Fruit fly (Drosophila melanogaster) whole organism, embryonic: Measurements from ENCODE around the gene Tsp2A.
A peak's percentile ranks its signal among the peaks of the same experiment; 100 is the strongest.

Experiments
- ATbp ChIP-seq: fragments of 200-800 bp; sonication (Bioruptor generic); optimal IDR thresholded peaks from 2 replicates; lab custom pipeline; 2017; ENCODE audit warnings: missing biosample characterization, mild to moderate bottlenecking, missing genetic modification characterization, missing genetic modification reagents
- Abd-B ChIP-seq: fragments of 200-800 bp; sonication (Bioruptor generic); optimal IDR thresholded peaks from 2 replicates; lab custom pipeline; 2018; ENCODE audit warnings: missing biosample characterization, mild to moderate bottlenecking, missing genetic modification characterization, moderate library complexity
- Bdp1 ChIP-seq: fragments of 200-800 bp; sonication (Bioruptor generic); optimal IDR thresholded peaks from 3 replicates; lab custom pipeline; 2016; ENCODE audit warnings: missing biosample characterization, missing genetic modification characterization
- Blimp-1 ChIP-seq: fragments of 200-800 bp; sonication (Bioruptor generic); optimal IDR thresholded peaks from 3 replicates; lab custom pipeline; 2018; ENCODE audit warnings: missing biosample characterization, missing genetic modification characterization, mild to moderate bottlenecking, moderate library complexity, missing genetic modification reagents
- C15 ChIP-seq: fragments of 200-800 bp; sonication (Bioruptor generic); IDR thresholded peaks from 3 replicates; pipeline ENCODE4 v1.3.6; 2022; ENCODE audit warnings: missing biosample characterization, missing genetic modification characterization
- CG10274 ChIP-seq: fragments of 200-800 bp; sonication (Bioruptor generic); optimal IDR thresholded peaks from 3 replicates; lab custom pipeline; 2017; ENCODE audit warnings: missing biosample characterization, mild to moderate bottlenecking, missing genetic modification characterization
- CG12236 ChIP-seq: fragments of 200-800 bp; sonication (Bioruptor generic); optimal IDR thresholded peaks from 2 replicates; lab custom pipeline; 2016; ENCODE audit warnings: missing biosample characterization, missing genetic modification characterization
- CG14965 ChIP-seq: fragments of 200-800 bp; sonication (Bioruptor generic); optimal IDR thresholded peaks from 2 replicates; lab custom pipeline; 2016; ENCODE audit warnings: missing biosample characterization, missing genetic modification characterization, borderline replicate concordance
- CG17361 ChIP-seq: fragments of 200-800 bp; sonication (Bioruptor generic); IDR thresholded peaks from 3 replicates; pipeline ENCODE4 v1.3.6; 2022; ENCODE audit warnings: missing biosample characterization, missing genetic modification characterization
- CG17912 ChIP-seq: fragments of 200-800 bp; sonication (Bioruptor generic); optimal IDR thresholded peaks from 2 replicates; lab custom pipeline; 2018; ENCODE audit warnings: missing biosample characterization, mild to moderate bottlenecking, missing genetic modification characterization
- CG2116 ChIP-seq: fragments of 200-800 bp; sonication (Bioruptor generic); optimal IDR thresholded peaks from 3 replicates; lab custom pipeline; 2018; ENCODE audit warnings: missing biosample characterization, mild to moderate bottlenecking, missing genetic modification characterization
- CG2889 ChIP-seq: fragments of 200-800 bp; sonication (Bioruptor generic); IDR thresholded peaks from 3 replicates; pipeline ENCODE4 v1.3.6; 2022; ENCODE audit warnings: missing biosample characterization, missing genetic modification characterization
- CG30403 ChIP-seq: fragments of 200-800 bp; sonication (Bioruptor generic); optimal IDR thresholded peaks from 3 replicates; lab custom pipeline; 2016; ENCODE audit warnings: missing biosample characterization, missing genetic modification characterization
- CG3163 ChIP-seq: fragments of 200-800 bp; sonication (Bioruptor generic); optimal IDR thresholded peaks from 3 replicates; lab custom pipeline; 2016; ENCODE audit warnings: missing biosample characterization, missing genetic modification characterization
- CG3407 ChIP-seq: fragments of 200-800 bp; sonication (Bioruptor generic); optimal IDR thresholded peaks from 2 replicates; lab custom pipeline; 2018; ENCODE audit warnings: missing biosample characterization, mild to moderate bottlenecking, missing genetic modification characterization
- CG34376 ChIP-seq: fragments of 200-800 bp; sonication (Bioruptor generic); optimal IDR thresholded peaks from 2 replicates; lab custom pipeline; 2018; ENCODE audit warnings: missing biosample characterization, mild to moderate bottlenecking, missing genetic modification characterization
- CG4328 ChIP-seq: fragments of 200-800 bp; sonication (Bioruptor generic); optimal IDR thresholded peaks from 3 replicates; lab custom pipeline; 2017; ENCODE audit warnings: missing biosample characterization, missing genetic modification reagents, missing genetic modification characterization
- CG4404 ChIP-seq: fragments of 200-800 bp; sonication (Bioruptor generic); IDR thresholded peaks from 2 replicates; pipeline ENCODE4 v1.3.6; 2022; ENCODE audit warnings: missing biosample characterization, missing genetic modification characterization
- CG7357 ChIP-seq: fragments of 200-800 bp; sonication (Bioruptor generic); IDR thresholded peaks from 3 replicates; pipeline ENCODE4 v1.3.6; 2022; ENCODE audit warnings: missing biosample characterization, missing genetic modification characterization
- CG7928 ChIP-seq: fragments of 200-800 bp; sonication (Bioruptor generic); optimal IDR thresholded peaks from 2 replicates; lab custom pipeline; 2017; ENCODE audit warnings: missing biosample characterization, mild to moderate bottlenecking, missing genetic modification characterization
- D19B ChIP-seq: fragments of 200-800 bp; sonication (Bioruptor generic); optimal IDR thresholded peaks from 2 replicates; lab custom pipeline; 2017; ENCODE audit warnings: missing biosample characterization, mild to moderate bottlenecking, missing genetic modification characterization
- Doc2 ChIP-seq: fragments of 200-800 bp; sonication (Bioruptor generic); IDR thresholded peaks from 2 replicates; pipeline ENCODE4 v1.3.6; 2022; ENCODE audit warnings: missing biosample characterization, missing genetic modification characterization
- Doc3 ChIP-seq: fragments of 200-800 bp; sonication (Bioruptor generic); IDR thresholded peaks from 3 replicates; pipeline ENCODE4 v1.3.6; 2022; ENCODE audit warnings: missing biosample characterization, missing genetic modification characterization; ENCODE audit not compliant: partially characterized antibody
- Dp ChIP-seq: fragments of 200-800 bp; sonication (Bioruptor generic); optimal IDR thresholded peaks from 2 replicates; lab custom pipeline; 2018; ENCODE audit warnings: missing biosample characterization, mild to moderate bottlenecking, missing genetic modification characterization, moderate library complexity
- Dref ChIP-seq: fragments of 200-800 bp; sonication (Bioruptor generic); IDR thresholded peaks from 2 replicates; pipeline ENCODE4 v1.3.6; 2022; ENCODE audit warnings: missing biosample characterization, missing genetic modification characterization
- Drgx ChIP-seq: fragments of 200-800 bp; sonication (Bioruptor generic); IDR thresholded peaks from 2 replicates; pipeline ENCODE4 v1.3.6; 2022; ENCODE audit warnings: missing biosample characterization, missing genetic modification characterization
- GATAe ChIP-seq: fragments of 200-800 bp; sonication (Bioruptor generic); conservative IDR thresholded peaks from 2 replicates; pipeline ENCODE4 v1.3.6; 2022; ENCODE audit warnings: missing biosample characterization, missing genetic modification characterization
- H2.0 ChIP-seq: fragments of 200-800 bp; sonication (Bioruptor generic); IDR thresholded peaks from 2 replicates; pipeline ENCODE4 v1.3.6; 2022; ENCODE audit warnings: missing biosample characterization, missing genetic modification characterization
- HLH4C ChIP-seq: fragments of 200-800 bp; sonication (Bioruptor generic); IDR thresholded peaks from 3 replicates; pipeline ENCODE4 v1.3.6; 2022; ENCODE audit warnings: missing biosample characterization, missing genetic modification characterization; ENCODE audit not compliant: partially characterized antibody
- Mes4 ChIP-seq: fragments of 200-800 bp; sonication (Bioruptor generic); optimal IDR thresholded peaks from 2 replicates; lab custom pipeline; 2016; ENCODE audit warnings: missing biosample characterization, missing genetic modification characterization
- Nf-YC ChIP-seq: fragments of 200-800 bp; optimal IDR thresholded peaks from 3 replicates; lab custom pipeline; 2019; ENCODE audit warnings: missing biosample characterization, mild to moderate bottlenecking, missing genetic modification characterization, moderate library complexity
- Opbp ChIP-seq: fragments of 200-800 bp; sonication (Bioruptor generic); IDR thresholded peaks from 3 replicates; pipeline ENCODE4 v1.3.6; 2022; ENCODE audit warnings: missing biosample characterization, missing genetic modification characterization; ENCODE audit not compliant: partially characterized antibody
- Sox100B ChIP-seq: fragments of 200-800 bp; sonication (Bioruptor generic); optimal IDR thresholded peaks from 3 replicates; lab custom pipeline; 2018; ENCODE audit warnings: missing biosample characterization, mild to moderate bottlenecking, missing genetic modification characterization
- cg ChIP-seq: fragments of 200-800 bp; sonication (Bioruptor generic); optimal IDR thresholded peaks from 3 replicates; lab custom pipeline; 2019; ENCODE audit warnings: missing biosample characterization, mild to moderate bottlenecking, missing genetic modification characterization, moderate library complexity
- corto ChIP-seq: fragments of 200-800 bp; sonication (Bioruptor generic); optimal IDR thresholded peaks from 2 replicates; lab custom pipeline; 2016; ENCODE audit warnings: missing biosample characterization, mild to moderate bottlenecking, missing genetic modification characterization, moderate library complexity
- gcm2 ChIP-seq: fragments of 200-800 bp; sonication (Bioruptor generic); optimal IDR thresholded peaks from 2 replicates; lab custom pipeline; 2016; ENCODE audit warnings: missing biosample characterization, missing genetic modification characterization
- hb ChIP-seq: fragments of 200-800 bp; sonication (Bioruptor generic); IDR thresholded peaks from 3 replicates; pipeline ENCODE4 v1.3.6; 2022; ENCODE audit warnings: missing biosample characterization, missing genetic modification characterization; ENCODE audit not compliant: partially characterized antibody
- hbn ChIP-seq: fragments of 200-800 bp; sonication (Bioruptor generic); IDR thresholded peaks from 2 replicates; pipeline ENCODE4 v1.3.6; 2022; ENCODE audit warnings: missing biosample characterization, missing genetic modification characterization; ENCODE audit not compliant: partially characterized antibody
- lola ChIP-seq, 3 experiments: fragments of >200 bp in 2 of 3; fragments of 200-800 bp in 1 of 3; sonication (Bioruptor generic) in 1 of 3; optimal IDR thresholded peaks; 2 replicates each; lab custom pipeline; 2017 to 2019; ENCODE audit warnings: missing biosample characterization in 3 of 3, missing genetic modification characterization in 3 of 3, mild to moderate bottlenecking in 1 of 3, moderate library complexity in 1 of 3
- odd ChIP-seq: fragments of 200-800 bp; sonication (Bioruptor generic); optimal IDR thresholded peaks from 2 replicates; lab custom pipeline; 2017; ENCODE audit warnings: missing biosample characterization, mild to moderate bottlenecking, missing genetic modification characterization
- pho ChIP-seq: fragments of 200-800 bp; sonication (Bioruptor generic); optimal IDR thresholded peaks from 2 replicates; lab custom pipeline; 2016; ENCODE audit warnings: missing biosample characterization, missing genetic modification characterization
- phol ChIP-seq: fragments of 200-800 bp; sonication (Bioruptor generic); optimal IDR thresholded peaks from 3 replicates; lab custom pipeline; 2018; ENCODE audit warnings: missing biosample characterization, mild to moderate bottlenecking, missing genetic modification characterization, moderate library complexity
- scrt ChIP-seq: fragments of 200-800 bp; sonication (Bioruptor generic); optimal IDR thresholded peaks from 2 replicates; lab custom pipeline; 2018; ENCODE audit warnings: missing biosample characterization, mild to moderate bottlenecking, missing genetic modification characterization, moderate library complexity
- sima ChIP-seq: fragments of 200-800 bp; sonication (Bioruptor generic); optimal IDR thresholded peaks from 2 replicates; lab custom pipeline; 2016; ENCODE audit warnings: missing biosample characterization, missing genetic modification characterization
- sqz ChIP-seq: fragments of 200-800 bp; sonication (Bioruptor generic); optimal IDR thresholded peaks from 3 replicates; lab custom pipeline; 2018; ENCODE audit warnings: missing biosample characterization, mild to moderate bottlenecking, missing genetic modification characterization
- ssp ChIP-seq: fragments of 200-800 bp; sonication (Bioruptor generic); IDR thresholded peaks from 2 replicates; pipeline ENCODE4 v1.3.6; 2022; ENCODE audit warnings: missing biosample characterization, missing genetic modification characterization
- toy ChIP-seq: fragments of 200-800 bp; sonication (Bioruptor generic); IDR thresholded peaks from 2 replicates; pipeline ENCODE4 v1.3.6; 2022; ENCODE audit warnings: missing biosample characterization, missing genetic modification characterization
- trh ChIP-seq: fragments of 200-800 bp; sonication (Bioruptor generic); optimal IDR thresholded peaks from 2 replicates; lab custom pipeline; 2016; ENCODE audit warnings: missing biosample characterization, missing genetic modification characterization
- unc-4 ChIP-seq: fragments of 200-800 bp; sonication (Bioruptor generic); IDR thresholded peaks from 2 replicates; pipeline ENCODE4 v1.3.6; 2022; ENCODE audit warnings: missing biosample characterization, missing genetic modification characterization; ENCODE audit not compliant: partially characterized antibody
- zfh2 ChIP-seq: fragments of 200-800 bp; sonication (Bioruptor generic); optimal IDR thresholded peaks from 2 replicates; lab custom pipeline; 2016; ENCODE audit warnings: missing biosample characterization, missing genetic modification characterization

The Tsp2A gene

DNA sequence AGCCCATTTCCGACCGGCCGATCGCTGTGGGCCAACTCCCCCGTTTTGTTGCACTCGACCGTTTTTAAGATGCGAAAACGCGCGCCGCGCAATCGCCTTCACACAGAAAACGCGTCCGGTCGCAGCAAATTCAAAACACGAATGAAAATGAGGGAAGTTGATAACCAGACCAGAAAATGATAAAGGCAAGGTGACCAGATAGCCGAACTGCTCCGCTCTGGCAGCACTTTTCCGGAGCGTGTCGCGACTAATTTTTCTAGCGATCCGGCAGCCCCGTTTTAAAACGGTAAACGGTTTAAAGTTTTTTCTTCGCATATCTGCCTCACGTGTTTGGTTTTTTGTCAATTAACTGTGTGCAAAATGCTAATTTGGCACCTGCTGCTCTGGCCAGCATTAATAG, 24.1 kb upstream of the Tsp2A start, which contains the start of gene DAAM (continued):
- TF ChIP-seq CG17912 (peak; percentile 10), Blimp-1 (no peak), Doc2 (GFP tag; lab: Robert Waterston, UW) (no peak), C15 (no peak), ATbp (GFP tag; lab: Kevin White, UChicago) (no peak), trh (no peak), D19B (no peak), Dp (GFP tag; lab: Kevin White, UChicago) (peak; percentile 80), zfh2 (GFP tag; lab: Kevin White, UChicago) (peak; percentile 53), CG17361 (GFP tag; lab: Robert Waterston, UW) (no peak), CG10274 (GFP tag; lab: Kevin White, UChicago) (no peak), CG7928 (GFP tag; lab: Kevin White, UChicago) (peak; percentile 37), CG12236 (GFP tag; lab: Kevin White, UChicago) (no peak), CG4328 (GFP tag; lab: Kevin White, UChicago) (peak; percentile 51), corto (GFP tag; lab: Kevin White, UChicago) (no peak), CG4404 (no peak), hbn (GFP tag; lab: Robert Waterston, UW) (no peak), Abd-B (GFP tag; lab: Kevin White, UChicago) (no peak), Sox100B (GFP tag; lab: Kevin White, UChicago) (no peak), CG2889 (GFP tag; lab: Robert Waterston, UW) (no peak), HLH4C (GFP tag; lab: Robert Waterston, UW) (peak; percentile 55), Nf-YC (tag; lab: Kevin White, UChicago) (no peak), H2.0 (GFP tag; lab: Robert Waterston, UW) (no peak), lola (GFP tag; optimal IDR thresholded peaks at IDR 0.05; lab: Kevin White, UChicago) (no peak), cg (no peak), odd (no peak), toy (GFP tag; lab: Robert Waterston, UW) (no peak), GATAe (peak; percentile 70), pho (GFP tag; lab: Kevin White, UChicago) (peak; percentile 4), Dref (GFP tag; lab: Robert Waterston, UW) (peak; percentile 49), phol (tag; lab: Kevin White, UChicago) (peak; percentile 63), scrt (GFP tag; lab: Kevin White, UChicago) (no peak), CG30403 (GFP tag; lab: Kevin White, UChicago) (no peak), unc-4 (GFP tag; lab: Robert Waterston, UW) (peak; percentile 41), CG7357 (GFP tag; lab: Robert Waterston, UW) (no peak), Mes4 (no peak), gcm2 (GFP tag; lab: Kevin White, UChicago) (no peak), hb (GFP tag; lab: Robert Waterston, UW) (0 out of 3 replicates have a peak, but pooled peaks have one; percentile 51), CG2116 (GFP tag; lab: Kevin White, UChicago) (peak; percentile 59), Bdp1 (GFP tag; lab: Kevin White, UChicago) (peak; percentile 9), CG34376 (GFP tag; lab: Kevin White, UChicago) (peak; percentile 66), Drgx (no peak), CG14965 (GFP tag; lab: Kevin White, UChicago) (no peak), ssp (GFP tag; lab: Robert Waterston, UW) (no peak), Doc3 (GFP tag; lab: Robert Waterston, UW) (no peak), sqz (no peak), Opbp (GFP tag; lab: Robert Waterston, UW) (peak; percentile 77; the same call in 2 of the 3 replicates), CG3163 (GFP tag; lab: Kevin White, UChicago) (peak; percentile 29), CG3407 (GFP tag; lab: Kevin White, UChicago) (no peak), sima (GFP tag; lab: Kevin White, UChicago) (no peak)
